Worm (Caenorhabditis elegans): ENCODE results near the gene ubc-1.

DNA sequence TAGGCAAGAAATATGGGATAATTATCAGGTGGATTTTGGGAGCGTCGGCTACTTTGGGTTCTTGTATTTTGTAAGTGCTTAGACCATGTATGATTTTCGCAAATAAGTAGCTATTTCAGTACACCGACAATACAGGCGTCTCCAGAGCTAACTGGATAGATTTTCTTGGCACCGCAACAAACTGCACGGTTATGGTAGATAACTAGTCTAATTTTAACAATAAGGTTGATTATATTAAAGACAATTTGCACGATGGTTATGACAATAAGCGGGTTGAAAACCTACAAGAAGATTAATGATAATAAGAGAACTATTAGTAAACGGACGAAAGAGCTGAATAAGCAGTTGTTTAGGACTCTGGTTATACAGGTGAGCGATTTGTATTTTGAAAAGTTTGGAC lies 35.5 kb upstream of the ubc-1 start:
- TF ChIP-seq snpc-4 (tag; optimal IDR thresholded peaks at IDR 0.05) (no peak), ceh-83 (GFP tag; optimal IDR thresholded peaks at IDR 0.05) (no peak), ztf-11 (tag; optimal IDR thresholded peaks at IDR 0.05) (no peak), nhr-76 (tag; optimal IDR thresholded peaks at IDR 0.05) (no peak), nhr-28 (tag; optimal IDR thresholded peaks at IDR 0.05) (no peak), pha-4 (tag; optimal IDR thresholded peaks at IDR 0.05) (no peak), lsy-2 (tag; optimal IDR thresholded peaks at IDR 0.05) (no peak)
